ENCODE assay signal across 2 worm cellular contexts in the genomic region with DNA sequence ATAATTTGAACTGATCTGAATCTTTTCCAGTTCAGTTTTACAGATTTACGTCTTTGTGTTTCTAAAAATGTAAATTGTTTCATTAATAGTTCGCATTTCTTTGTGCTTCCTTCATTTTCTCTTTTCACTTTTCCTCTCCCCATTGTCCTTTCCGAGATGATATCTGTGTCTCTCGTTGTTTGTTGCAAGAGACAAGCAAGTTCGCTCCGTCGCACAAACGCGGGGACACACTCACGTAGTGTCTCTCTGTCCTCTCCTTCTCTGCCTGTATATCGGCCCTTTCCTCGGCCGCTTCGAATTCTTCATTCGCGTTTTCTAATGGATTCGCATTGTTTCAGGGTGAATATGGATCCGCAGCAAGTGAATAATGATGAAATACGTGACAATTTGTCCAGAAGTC.
A peak's percentile ranks its signal among the peaks of the same experiment; 100 is the strongest.
TF ChIP-seq lines count a peak whose summit lies in the region.

A gene (plus strand): TSS at position 305 of the 400 bp plus-strand sequence.

TF ChIP-seq in whole organism, L1 larva, 84 proteins besides CTCF, POLR2A, EP300 and RAD21 (continued from another document):
- TF ChIP-seq efl-3 (GFP tag; optimal IDR thresholded peaks at IDR 0.05; lab: Kevin White, UChicago) (no peak), ces-1 (GFP tag; optimal IDR thresholded peaks at IDR 0.05; lab: Kevin White, UChicago) (no peak), sox-4 (tag; optimal IDR thresholded peaks at IDR 0.05; lab: Kevin White, UChicago) (no peak), unc-62 (GFP tag; optimal IDR thresholded peaks at IDR 0.05; lab: Kevin White, UChicago) (no peak), skn-1 (tag; optimal IDR thresholded peaks at IDR 0.05; lab: Kevin White, UChicago) (peak; percentile 96), nhr-11 (tag; optimal IDR thresholded peaks at IDR 0.05; lab: Kevin White, UChicago) (no peak), jun-1 (tag; optimal IDR thresholded peaks at IDR 0.05; lab: Kevin White, UChicago) (peak; percentile 18), F16B12.6 (tag; optimal IDR thresholded peaks at IDR 0.05; lab: Kevin White, UChicago) (peak; percentile 25), lsy-2 (tag; optimal IDR thresholded peaks at IDR 0.05; lab: Kevin White, UChicago) (peak; percentile 45 to 81), swsn-7 (tag; optimal IDR thresholded peaks at IDR 0.05; lab: Kevin White, UChicago) (peak; percentile 52), pqm-1 (tag; optimal IDR thresholded peaks at IDR 0.05; lab: Kevin White, UChicago) (no peak), efl-1 (optimal IDR thresholded peaks at IDR 0.05; lab: Kevin White, UChicago) (peak; percentile 36 to 66), efl-1 (GFP tag; optimal IDR thresholded peaks at IDR 0.05 in 1 of 2; lab: Kevin White, UChicago) (peak in 1 of 2 experiments; percentile 15), mdl-1 (tag; optimal IDR thresholded peaks at IDR 0.05; lab: Kevin White, UChicago) (peak in 1 of 2 experiments; percentile 51), nhr-47 (tag; optimal IDR thresholded peaks at IDR 0.05; lab: Kevin White, UChicago) (peak; percentile 64), lin-15B (tag; optimal IDR thresholded peaks at IDR 0.05; lab: Kevin White, UChicago) (peak; percentile 61), fos-1 (tag; optimal IDR thresholded peaks at IDR 0.05; lab: Kevin White, UChicago) (peak; percentile 24), unc-86 (tag; optimal IDR thresholded peaks at IDR 0.05; lab: Kevin White, UChicago) (peak; percentile 12), dpl-1 (GFP tag; optimal IDR thresholded peaks at IDR 0.05; lab: Kevin White, UChicago) (peak; percentile 30 to 64 (median 46)), ceh-82 (tag; optimal IDR thresholded peaks at IDR 0.05; lab: Kevin White, UChicago) (peak in 2 of 3 experiments; percentile 19 to 88), alr-1 (tag; optimal IDR thresholded peaks at IDR 0.05; lab: Kevin White, UChicago; ENCODE audit: borderline replicate concordance) (no peak), zip-4 (GFP tag; optimal IDR thresholded peaks at IDR 0.05; lab: Kevin White, UChicago) (no peak), egl-13 (tag; optimal IDR thresholded peaks at IDR 0.05; lab: Kevin White, UChicago) (no peak), fkh-8 (tag; optimal IDR thresholded peaks at IDR 0.05; lab: Kevin White, UChicago) (peak; percentile 71), blmp-1 (tag; optimal IDR thresholded peaks at IDR 0.05; lab: Kevin White, UChicago) (peak; percentile 97), unc-130 (tag; optimal IDR thresholded peaks at IDR 0.05; lab: Kevin White, UChicago) (peak; percentile 40), elt-3 (tag; optimal IDR thresholded peaks at IDR 0.05; lab: Kevin White, UChicago) (peak in 3 of 6 experiments; percentile 10 to 45 (median 38)), ceh-63 (GFP tag; optimal IDR thresholded peaks at IDR 0.05; lab: Kevin White, UChicago) (no peak), hlh-4 (tag; optimal IDR thresholded peaks at IDR 0.05; lab: Kevin White, UChicago) (no peak), ztf-11 (tag; optimal IDR thresholded peaks at IDR 0.05; lab: Kevin White, UChicago) (no peak), nhr-85 (tag; lab: Kevin White, UChicago) (peak; percentile 73), hpl-2 (GFP tag; optimal IDR thresholded peaks at IDR 0.05; lab: Kevin White, UChicago) (no peak), pag-3 (tag; optimal IDR thresholded peaks at IDR 0.05; lab: Kevin White, UChicago; ENCODE audit: borderline replicate concordance, insufficient read depth) (no peak)

TF ChIP-seq in whole organism, L3 larva, 47 proteins besides CTCF, POLR2A, EP300 and RAD21 (continued from another document):
- TF ChIP-seq fkh-10 (GFP tag; optimal IDR thresholded peaks at IDR 0.05; lab: Kevin White, UChicago), result no peak
- peak; percentile 63 for TF ChIP-seq egl-5 (tag; optimal IDR thresholded peaks at IDR 0.05; lab: Kevin White, UChicago)
- TF ChIP-seq hmg-11 (tag; optimal IDR thresholded peaks at IDR 0.05; lab: Kevin White, UChicago), result peak; percentile 70
- TF ChIP-seq lin-39 (tag; optimal IDR thresholded peaks at IDR 0.05; lab: Kevin White, UChicago), result peak; percentile 87
- peak; percentile 65 for TF ChIP-seq skn-1 (tag; optimal IDR thresholded peaks at IDR 0.05; lab: Kevin White, UChicago)
- no peak for TF ChIP-seq unc-62 (GFP tag; optimal IDR thresholded peaks at IDR 0.05; lab: Kevin White, UChicago)
- no peak for TF ChIP-seq nhr-76 (tag; optimal IDR thresholded peaks at IDR 0.05; lab: Kevin White, UChicago)
- no peak for TF ChIP-seq nhr-43 (tag; optimal IDR thresholded peaks at IDR 0.05; lab: Kevin White, UChicago; ENCODE audit: poor library complexity, severe bottlenecking)
- no peak for TF ChIP-seq fkh-2 (tag; optimal IDR thresholded peaks at IDR 0.05; lab: Kevin White, UChicago)
- no peak for TF ChIP-seq nhr-237 (tag; optimal IDR thresholded peaks at IDR 0.05; lab: Kevin White, UChicago)
- no peak for TF ChIP-seq ZK546.5 (tag; optimal IDR thresholded peaks at IDR 0.05; lab: Kevin White, UChicago)
TF ChIP-seq in whole organism, L3 larva: peak in this region for 14.
